Worm (Caenorhabditis elegans): Measurements from ENCODE around the gene C43D7.8.

ce11 chrV:19288073-19288805, 23.1 kb downstream of the C43D7.8 start, which contains the start of the genes F55C9.3 and fbxb-57:
- no peak for TF ChIP-seq lsy-2 (tag; optimal IDR thresholded peaks at IDR 0.05)
- no peak for TF ChIP-seq nhr-25 (tag; optimal IDR thresholded peaks at IDR 0.05)
- TF ChIP-seq nhr-11 (tag; optimal IDR thresholded peaks at IDR 0.05), result no peak
- no peak for TF ChIP-seq lin-39 (tag; optimal IDR thresholded peaks at IDR 0.05)
- TF ChIP-seq fos-1 (tag; optimal IDR thresholded peaks at IDR 0.05), result no peak
- no peak for TF ChIP-seq nhr-237 (tag; optimal IDR thresholded peaks at IDR 0.05)
- TF ChIP-seq unc-39 (tag; optimal IDR thresholded peaks at IDR 0.05), result no peak
- no peak for TF ChIP-seq ZK546.5 (tag; optimal IDR thresholded peaks at IDR 0.05)
